Worm (Caenorhabditis elegans) whole organism, L4 larva: Measurements from ENCODE around the gene eif-3.D.

Source experiments
- arid-1 ChIP-seq: fragments of 200-800 bp; sonication (Bioruptor generic); conservative IDR thresholded peaks from 2 replicates; pipeline ENCODE4 v1.3.6; 2022; ENCODE audit warnings: missing genetic modification reagents, missing genetic modification characterization, missing compliant biosample characterization
- hmg-1.1 ChIP-seq: fragments of 200-800 bp; sonication (Bioruptor generic); IDR thresholded peaks from 2 replicates; pipeline ENCODE4 v1.3.6; 2022; ENCODE audit warnings: missing genetic modification reagents, missing genetic modification characterization, missing compliant biosample characterization
- nhr-25 ChIP-seq: sonication (generic microtip); optimal IDR thresholded peaks from 2 replicates; lab custom pipeline; 2017; ENCODE audit warnings: missing genetic modification characterization, mild to moderate bottlenecking, missing compliant biosample characterization, antibody characterized with exemption, moderate library complexity, borderline replicate concordance; ENCODE audit not compliant: insufficient read depth
- nhr-76 ChIP-seq: fragments of 150-350 bp; optimal IDR thresholded peaks from 2 replicates; lab custom pipeline; 2014; ENCODE audit warnings: missing biosample characterization, missing genetic modification characterization

DNA sequence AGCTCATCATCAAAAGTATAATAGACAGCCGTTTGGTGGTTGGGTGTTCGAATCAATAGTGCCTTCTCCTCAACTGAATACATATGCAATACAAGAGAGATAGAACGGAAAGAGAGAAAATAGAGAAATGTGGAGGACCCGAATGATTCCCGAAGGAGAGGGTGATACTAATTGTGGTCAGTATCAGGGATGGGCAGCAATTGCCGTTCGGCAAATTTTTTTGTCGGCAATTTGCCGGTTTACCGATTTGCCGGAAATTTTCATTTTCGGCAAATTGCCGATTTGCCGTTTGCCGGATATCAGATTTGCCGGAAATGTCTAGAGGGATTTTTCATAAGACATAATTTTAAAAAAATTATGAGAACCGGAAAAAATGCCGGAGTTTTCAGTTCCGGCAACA, 40.9 kb upstream of the eif-3.D start, which contains the start of gene F59B2.9:
- no peak for TF ChIP-seq hmg-1.1
- no peak for TF ChIP-seq nhr-25 (tag; lab: Kevin White, UChicago)
- no peak for TF ChIP-seq arid-1 (GFP tag; lab: Robert Waterston, UW)
- TF ChIP-seq nhr-76 (tag; lab: Kevin White, UChicago) = no peak
